Fruit fly (Drosophila melanogaster): ENCODE results near the gene CG13623.

DNA sequence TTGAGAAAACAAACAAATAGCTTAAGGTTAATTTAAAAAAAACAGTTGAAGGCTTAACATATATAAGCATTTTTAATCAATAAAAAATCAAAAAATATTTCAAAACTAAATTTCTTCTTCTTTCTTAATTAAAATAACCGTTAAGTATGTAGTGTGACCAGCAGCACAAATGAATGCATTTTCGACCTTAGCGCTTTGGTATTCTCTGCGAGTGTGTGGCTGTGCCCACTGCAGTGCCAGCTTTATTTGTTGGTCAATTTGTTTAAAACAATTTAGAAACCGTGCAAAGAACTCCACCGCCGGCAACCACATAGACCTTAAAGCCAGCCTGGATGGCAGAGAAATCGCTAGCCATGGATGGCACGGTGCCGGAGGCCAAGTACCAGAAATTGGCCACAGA, 2.5 kb downstream of the CG13623 start, which contains the start of gene CG6607:
- no peak for TF ChIP-seq EcR (GFP tag; optimal IDR thresholded peaks at IDR 0.05)
- TF ChIP-seq pan (optimal IDR thresholded peaks at IDR 0.05) = no peak
- TF ChIP-seq psq (optimal IDR thresholded peaks at IDR 0.05) = no peak
- no peak for TF ChIP-seq CG8478 (optimal IDR thresholded peaks at IDR 0.05)

Measured in whole organism.